Worm (Caenorhabditis elegans) whole organism, L4/young adult: Measurements from ENCODE around the gene srm-2.

Experiments
- dao-5 ChIP-seq: sonication (generic microtip); optimal IDR thresholded peaks from 2 replicates; lab custom pipeline; 2016; ENCODE audit warnings: missing genotype, missing genetic modification characterization, moderate library complexity, missing compliant biosample characterization
- him-1 ChIP-seq: sonication (generic microtip); optimal IDR thresholded peaks from 2 replicates; lab custom pipeline; 2016; ENCODE audit warnings: missing genotype, missing genetic modification reagents, missing genetic modification characterization, missing compliant biosample characterization

DNA sequence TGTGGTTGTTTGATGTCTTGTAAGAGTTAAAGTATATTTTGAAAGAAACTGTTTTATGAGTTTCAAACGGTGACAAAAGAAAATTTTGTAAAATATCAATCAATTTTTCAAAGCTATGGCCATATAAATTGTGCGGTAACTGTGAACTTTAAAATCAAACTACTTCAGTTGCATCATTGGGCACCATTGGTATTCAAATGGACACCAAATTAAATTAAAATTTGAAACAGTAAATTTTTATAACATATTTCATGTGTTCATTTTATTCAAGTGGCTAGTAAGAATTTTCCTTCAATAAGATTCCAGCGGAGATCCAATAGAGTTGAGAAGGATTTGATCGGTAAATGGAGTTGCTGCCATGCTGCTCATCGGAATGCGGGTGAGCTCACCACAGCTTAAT lies 22.9 kb downstream of the srm-2 start:
- TF ChIP-seq dao-5 (tag; lab: Kevin White, UChicago) = no peak
- TF ChIP-seq him-1 (tag; lab: Kevin White, UChicago) = no peak
